Worm (Caenorhabditis elegans) whole organism, late embryonic: ENCODE data around the gene Y6G8.5.
"Not testable (repeated sequence)": the region's sequence is repeated elsewhere in the genome, so short reads cannot be mapped to it uniquely, and the experiment has no call there.

ENCODE experiments used
- C08G9.2 ChIP-seq: sonication (generic microtip); optimal IDR thresholded peaks from 2 replicates; lab custom pipeline; 2016; ENCODE audit warnings: mild to moderate bottlenecking, missing genetic modification characterization, moderate library complexity, missing compliant biosample characterization
- F13H6.1 ChIP-seq: sonication (generic microtip); optimal IDR thresholded peaks from 2 replicates; lab custom pipeline; 2016; ENCODE audit warnings: missing genetic modification characterization, missing compliant biosample characterization
- K02D7.2 ChIP-seq: sonication (generic microtip); optimal IDR thresholded peaks from 2 replicates; lab custom pipeline; 2017; ENCODE audit warnings: mild to moderate bottlenecking, missing genetic modification characterization, missing compliant biosample characterization
- T23F11.4 ChIP-seq: fragments of 200-800 bp; sonication (Bioruptor generic); optimal IDR thresholded peaks from 2 replicates; lab custom pipeline; 2018; ENCODE audit warnings: mild to moderate bottlenecking, missing genetic modification characterization, missing compliant biosample characterization
- Y22D7AL.16 ChIP-seq: sonication (generic microtip); optimal IDR thresholded peaks from 2 replicates; lab custom pipeline; 2016; ENCODE audit warnings: missing genetic modification characterization, missing compliant biosample characterization
- ahr-1 ChIP-seq: sonication (generic microtip); optimal IDR thresholded peaks from 2 replicates; lab custom pipeline; 2016; ENCODE audit warnings: missing genetic modification characterization, missing compliant biosample characterization
- ceh-22 ChIP-seq: sonication (generic microtip); optimal IDR thresholded peaks from 2 replicates; lab custom pipeline; 2017; ENCODE audit warnings: missing biosample characterization, missing genetic modification characterization
- ceh-24 ChIP-seq: sonication (generic microtip); optimal IDR thresholded peaks from 2 replicates; lab custom pipeline; 2016; ENCODE audit warnings: mild to moderate bottlenecking, missing genetic modification characterization, missing compliant biosample characterization
- ceh-31 ChIP-seq: sonication (generic microtip); optimal IDR thresholded peaks from 2 replicates; lab custom pipeline; 2016; ENCODE audit warnings: missing genetic modification characterization, missing compliant biosample characterization
- ceh-34 ChIP-seq: sonication (generic microtip); optimal IDR thresholded peaks from 2 replicates; lab custom pipeline; 2016; ENCODE audit warnings: mild to moderate bottlenecking, missing genetic modification characterization, missing compliant biosample characterization
- ceh-48 ChIP-seq: sonication (generic microtip); optimal IDR thresholded peaks from 2 replicates; lab custom pipeline; 2016; ENCODE audit warnings: missing genetic modification characterization, inconsistent platforms, missing compliant biosample characterization
- ceh-9 ChIP-seq: sonication (generic microtip); optimal IDR thresholded peaks from 2 replicates; lab custom pipeline; 2016; ENCODE audit warnings: mild to moderate bottlenecking, missing genetic modification characterization, inconsistent platforms, missing compliant biosample characterization
- che-1 ChIP-seq: sonication (generic microtip); optimal IDR thresholded peaks from 2 replicates; lab custom pipeline; 2016; ENCODE audit warnings: mild to moderate bottlenecking, missing genetic modification characterization, missing compliant biosample characterization
- elt-2 ChIP-seq: sonication (generic microtip); optimal IDR thresholded peaks from 2 replicates; lab custom pipeline; 2016; ENCODE audit warnings: missing genetic modification reagents, missing genetic modification characterization, missing compliant biosample characterization
- elt-4 ChIP-seq: sonication (generic microtip); optimal IDR thresholded peaks from 2 replicates; lab custom pipeline; 2016; ENCODE audit warnings: missing genetic modification characterization, missing compliant biosample characterization
- ets-4 ChIP-seq: sonication (generic microtip); optimal IDR thresholded peaks from 2 replicates; lab custom pipeline; 2016; ENCODE audit warnings: missing genetic modification characterization, missing compliant biosample characterization
- eyg-1 ChIP-seq: sonication (generic microtip); optimal IDR thresholded peaks from 2 replicates; lab custom pipeline; 2016; ENCODE audit warnings: missing genotype, missing genetic modification characterization, missing compliant biosample characterization
- fax-1 ChIP-seq: sonication (generic microtip); optimal IDR thresholded peaks from 2 replicates; lab custom pipeline; 2016; ENCODE audit warnings: missing genotype, missing genetic modification characterization, missing compliant biosample characterization
- gmeb-2 ChIP-seq: sonication (generic microtip); optimal IDR thresholded peaks from 2 replicates; lab custom pipeline; 2016; ENCODE audit warnings: missing genetic modification characterization, inconsistent platforms, missing compliant biosample characterization
- hlh-6 ChIP-seq: sonication (generic microtip); optimal IDR thresholded peaks from 2 replicates; lab custom pipeline; 2016; ENCODE audit warnings: missing genotype, missing genetic modification characterization, missing compliant biosample characterization
- lim-6 ChIP-seq: sonication (generic microtip); optimal IDR thresholded peaks from 2 replicates; lab custom pipeline; 2016; ENCODE audit warnings: missing genetic modification characterization, missing compliant biosample characterization
- madf-2 ChIP-seq: sonication (generic microtip); optimal IDR thresholded peaks from 2 replicates; lab custom pipeline; 2017; ENCODE audit warnings: missing genetic modification characterization, missing compliant biosample characterization
- mec-3 ChIP-seq: sonication (generic microtip); optimal IDR thresholded peaks from 2 replicates; lab custom pipeline; 2016; ENCODE audit warnings: borderline replicate concordance, missing genetic modification characterization, missing compliant biosample characterization
- nhr-11 ChIP-seq: fragments of 150-350 bp; optimal IDR thresholded peaks from 2 replicates; lab custom pipeline; 2014; ENCODE audit warnings: missing biosample characterization, missing genetic modification characterization
- pag-3 ChIP-seq: sonication (generic microtip); optimal IDR thresholded peaks from 2 replicates; lab custom pipeline; 2016; ENCODE audit warnings: missing compliant biosample characterization, missing genetic modification characterization, borderline replicate concordance
- pha-2 ChIP-seq: sonication (generic microtip); optimal IDR thresholded peaks from 2 replicates; lab custom pipeline; 2017; ENCODE audit warnings: mild to moderate bottlenecking, missing genetic modification characterization, missing compliant biosample characterization
- pqm-1 ChIP-seq: sonication (generic microtip); optimal IDR thresholded peaks from 2 replicates; lab custom pipeline; 2016; ENCODE audit warnings: missing genetic modification characterization, missing compliant biosample characterization
- pros-1 ChIP-seq: fragments of 150-350 bp; optimal IDR thresholded peaks from 2 replicates; lab custom pipeline; 2014; ENCODE audit warnings: missing biosample characterization, missing genetic modification reagents, missing genetic modification characterization
- ref-2 ChIP-seq: sonication (generic microtip); optimal IDR thresholded peaks from 2 replicates; lab custom pipeline; 2016; ENCODE audit warnings: missing genetic modification characterization, missing compliant biosample characterization
- sox-4 ChIP-seq: sonication (generic microtip); optimal IDR thresholded peaks from 2 replicates; lab custom pipeline; 2017; ENCODE audit warnings: mild to moderate bottlenecking, missing genetic modification characterization, inconsistent platforms, missing compliant biosample characterization
- syd-9 ChIP-seq: sonication (generic microtip); optimal IDR thresholded peaks from 2 replicates; lab custom pipeline; 2016; ENCODE audit warnings: mild to moderate bottlenecking, missing genetic modification characterization, moderate library complexity, missing compliant biosample characterization
- tbx-7 ChIP-seq: sonication (generic microtip); optimal IDR thresholded peaks from 2 replicates; lab custom pipeline; 2016; ENCODE audit warnings: missing genotype, missing genetic modification characterization, missing compliant biosample characterization
- unc-3 ChIP-seq, 2 experiments: fragments of 200-800 bp in 1 of 2; sonication (Bioruptor generic) in 1 of 2; sonication (generic microtip) in 1 of 2; conservative IDR thresholded peaks in 1 of 2; optimal IDR thresholded peaks in 1 of 2; 2 replicates each; pipeline versions ENCODE4 v1.3.6 to Lab custom; 2016 to 2022; ENCODE audit warnings: missing compliant biosample characterization in 2 of 2, missing genetic modification characterization in 2 of 2, missing genetic modification reagents in 1 of 2
- unc-55 ChIP-seq: sonication (generic microtip); optimal IDR thresholded peaks from 2 replicates; lab custom pipeline; 2017; ENCODE audit warnings: missing biosample characterization, missing genetic modification reagents, missing genetic modification characterization
- ztf-16 ChIP-seq: sonication (generic microtip); optimal IDR thresholded peaks from 2 replicates; lab custom pipeline; 2017; ENCODE audit warnings: missing genetic modification characterization, missing compliant biosample characterization

The Y6G8.5 gene

DNA sequence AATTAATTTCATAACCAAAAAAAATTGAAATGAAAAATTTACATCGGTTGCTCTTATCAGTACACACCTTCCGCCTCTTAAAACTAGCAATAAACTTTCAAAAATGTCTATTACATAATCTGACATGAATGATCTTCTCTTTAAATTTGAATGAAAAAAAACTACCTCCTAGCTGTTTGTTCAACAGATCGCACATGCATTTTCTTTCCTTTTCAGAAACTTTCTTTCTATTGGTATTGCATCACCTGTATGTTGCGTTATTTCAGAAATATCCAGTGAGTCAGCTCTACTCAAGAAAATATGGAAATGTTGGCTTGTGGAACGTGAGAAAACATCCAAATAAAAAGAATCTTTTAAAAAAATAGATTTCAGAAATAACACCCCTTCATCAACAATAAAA, 7.7 kb upstream of the Y6G8.5 start, which contains the start of gene F57G4.1:
Gene F57G4.1, plus strand, starts transcription at position 301 of the 400 bp plus-strand sequence.
- TF ChIP-seq T23F11.4 (GFP tag; lab: Kevin White, UChicago) (no peak), pqm-1 (tag; lab: Kevin White, UChicago) (no peak), ztf-16 (tag; lab: Kevin White, UChicago) (no peak), ets-4 (tag; lab: Kevin White, UChicago) (no peak), ref-2 (tag; lab: Kevin White, UChicago) (no peak), pag-3 (tag; lab: Kevin White, UChicago) (no peak), unc-3 (GFP tag; conservative IDR thresholded peaks at IDR 0.05; lab: Robert Waterston, UW) (no peak), unc-3 (tag; optimal IDR thresholded peaks at IDR 0.05; lab: Kevin White, UChicago) (no peak), ceh-24 (tag; lab: Kevin White, UChicago) (no peak), K02D7.2 (no peak), ceh-9 (tag; lab: Kevin White, UChicago) (no peak), pha-2 (tag; lab: Kevin White, UChicago) (no peak), syd-9 (tag; lab: Kevin White, UChicago) (no peak), hlh-6 (tag; lab: Kevin White, UChicago) (no peak), tbx-7 (tag; lab: Kevin White, UChicago) (no peak), fax-1 (no peak), Y22D7AL.16 (no peak), che-1 (tag; lab: Kevin White, UChicago) (no peak), F13H6.1 (tag; lab: Kevin White, UChicago) (no peak)

ce11 chrV:17620266-17620665, 4.8 kb upstream of the Y6G8.5 start, which contains the start of gene Y6G8.8:
Gene Y6G8.8, plus strand, starts transcription at chrV:17620566.
- no peak for TF ChIP-seq sox-4 (tag; lab: Kevin White, UChicago)
- no peak for TF ChIP-seq pros-1 (tag; lab: Kevin White, UChicago)
- no peak for TF ChIP-seq ceh-31 (tag; lab: Kevin White, UChicago)
- no peak for TF ChIP-seq gmeb-2 (tag; lab: Kevin White, UChicago)
- TF ChIP-seq elt-4, result no peak
- TF ChIP-seq ahr-1 (tag; lab: Kevin White, UChicago), result no peak
- TF ChIP-seq unc-55 (GFP tag; lab: Kevin White, UChicago), result no peak
- TF ChIP-seq ceh-22 (tag; lab: Kevin White, UChicago), result no peak
- TF ChIP-seq madf-2, result no peak
- no peak for TF ChIP-seq syd-9 (tag; lab: Kevin White, UChicago)
- no peak for TF ChIP-seq K02D7.2
- TF ChIP-seq fax-1, result no peak

DNA sequence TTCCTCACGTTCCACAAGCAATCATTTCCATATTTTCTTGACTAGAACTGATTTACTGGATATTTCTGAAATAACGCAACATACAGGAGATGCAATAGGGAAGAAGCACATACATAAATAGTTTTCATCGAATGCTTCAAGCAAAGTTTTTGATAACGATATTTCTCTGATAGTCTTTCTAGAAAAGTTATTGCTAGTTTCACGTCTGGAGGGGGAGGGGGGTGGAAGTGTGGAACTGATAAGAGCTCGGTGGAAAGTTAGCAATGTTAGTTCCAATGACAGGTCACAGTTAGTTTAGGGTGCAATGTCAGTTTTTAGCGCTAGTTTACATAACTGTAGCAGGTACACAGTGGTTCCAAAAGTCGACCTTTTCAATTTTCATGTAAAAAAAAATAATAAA, 1.3 kb upstream of the Y6G8.5 start, which contains the start of gene Y6G8.6:
Gene Y6G8.6, minus strand, starts transcription at position 98 of the 400 bp plus-strand sequence.
- TF ChIP-seq ceh-31 (tag; lab: Kevin White, UChicago) (no peak), elt-2 (tag; lab: Kevin White, UChicago) (peak; percentile 14)

ce11 chrV:17614251-17614650, 1.3 kb downstream of the Y6G8.5 start, which contains the start of gene Y6G8.14:
Gene Y6G8.14, minus strand, starts transcription at chrV:17614351.
- no peak for TF ChIP-seq C08G9.2
- no peak for TF ChIP-seq ceh-9 (tag; lab: Kevin White, UChicago)
- TF ChIP-seq mec-3, result no peak
- TF ChIP-seq ceh-34 (tag; lab: Kevin White, UChicago), result no peak
- no peak for TF ChIP-seq lim-6
- TF ChIP-seq ceh-48 (tag; lab: Kevin White, UChicago), result no peak
- no peak for TF ChIP-seq unc-3 (GFP tag; conservative IDR thresholded peaks at IDR 0.05; lab: Robert Waterston, UW)
- no peak for TF ChIP-seq unc-3 (tag; optimal IDR thresholded peaks at IDR 0.05; lab: Kevin White, UChicago)
- TF ChIP-seq, all 69 proteins: peak for 0

- not testable (repeated sequence) for TF ChIP-seq nhr-11 (tag; lab: Kevin White, UChicago); eyg-1 (tag; lab: Kevin White, UChicago); Y22D7AL.16
These were observed 5.0 kb downstream of the Y6G8.5 start, which contains the start of gene Y6G8.15 for ce11 chrV:17610503-17610902. Gene Y6G8.15, minus strand, starts transcription at chrV:17610603.
